Worm (Caenorhabditis elegans) whole organism, mixed stage, embryonic: ENCODE results near the gene his-24.

Experiments used
- M03D4.4 ChIP-seq: sonication (generic microtip); optimal IDR thresholded peaks from 2 replicates; lab custom pipeline; 2017; ENCODE audit warnings: mild to moderate bottlenecking, missing genetic modification characterization, missing compliant biosample characterization
- bed-3 ChIP-seq: fragments of 200-800 bp; sonication (Bioruptor generic); optimal IDR thresholded peaks from 3 replicates; lab custom pipeline; 2018; ENCODE audit warnings: mild to moderate bottlenecking, missing genetic modification characterization, moderate library complexity, missing compliant biosample characterization
- blmp-1 ChIP-seq: fragments of 150-350 bp; optimal IDR thresholded peaks from 2 replicates; lab custom pipeline; 2014; ENCODE audit warnings: missing biosample characterization, missing genetic modification characterization
- ceh-39 ChIP-seq: fragments of 150-350 bp; optimal IDR thresholded peaks from 2 replicates; lab custom pipeline; 2014; ENCODE audit warnings: missing biosample characterization, missing genetic modification characterization
- ceh-43 ChIP-seq: fragments of 200-800 bp; sonication (Bioruptor generic); optimal IDR thresholded peaks from 2 replicates; lab custom pipeline; 2018; ENCODE audit warnings: mild to moderate bottlenecking, missing genetic modification characterization, moderate library complexity, missing compliant biosample characterization
- ceh-83 ChIP-seq: fragments of 200-800 bp; sonication (Bioruptor generic); optimal IDR thresholded peaks from 2 replicates; lab custom pipeline; 2018; ENCODE audit warnings: mild to moderate bottlenecking, missing genetic modification characterization, missing compliant biosample characterization
- ces-1 ChIP-seq: fragments of 150-350 bp; optimal IDR thresholded peaks from 2 replicates; lab custom pipeline; 2014; ENCODE audit warnings: missing biosample characterization, missing genetic modification reagents, missing genetic modification characterization
- cnd-1 ChIP-seq: fragments of 200-800 bp; sonication (Bioruptor generic); optimal IDR thresholded peaks from 2 replicates; lab custom pipeline; 2018; ENCODE audit warnings: mild to moderate bottlenecking, missing genetic modification characterization, missing compliant biosample characterization
- drap-1 ChIP-seq: fragments of 200-800 bp; sonication (Bioruptor generic); optimal IDR thresholded peaks from 3 replicates; lab custom pipeline; 2018; ENCODE audit warnings: mild to moderate bottlenecking, missing genetic modification characterization, missing compliant biosample characterization
- elt-1 ChIP-seq: sonication (generic microtip); optimal IDR thresholded peaks from 2 replicates; lab custom pipeline; 2017; ENCODE audit warnings: missing genetic modification characterization, mild to moderate bottlenecking, missing compliant biosample characterization, antibody characterized with exemption, moderate library complexity, borderline replicate concordance; ENCODE audit not compliant: insufficient read depth
- elt-3 ChIP-seq: fragments of 150-350 bp; optimal IDR thresholded peaks from 2 replicates; lab custom pipeline; 2014; ENCODE audit warnings: missing biosample characterization, missing genetic modification characterization
- flh-1 ChIP-seq: fragments of 200-800 bp; sonication (Bioruptor generic); optimal IDR thresholded peaks from 2 replicates; lab custom pipeline; 2018; ENCODE audit warnings: mild to moderate bottlenecking, missing genetic modification characterization, moderate library complexity, missing compliant biosample characterization
- ham-2 ChIP-seq: fragments of 200-800 bp; sonication (Bioruptor generic); optimal IDR thresholded peaks from 2 replicates; lab custom pipeline; 2018; ENCODE audit warnings: mild to moderate bottlenecking, missing genetic modification characterization, missing compliant biosample characterization
- hlh-1 ChIP-seq: fragments of 150-350 bp; optimal IDR thresholded peaks from 2 replicates; lab custom pipeline; 2014; ENCODE audit warnings: missing biosample characterization, missing genetic modification reagents, missing genetic modification characterization
- lin-13 ChIP-seq: fragments of 150-350 bp; optimal IDR thresholded peaks from 2 replicates; lab custom pipeline; 2014; ENCODE audit warnings: missing biosample characterization, missing genetic modification characterization
- lin-32 ChIP-seq: fragments of 200-800 bp; sonication (Bioruptor generic); optimal IDR thresholded peaks from 2 replicates; lab custom pipeline; 2018; ENCODE audit warnings: mild to moderate bottlenecking, missing genetic modification characterization, missing compliant biosample characterization
- lsy-2 ChIP-seq: fragments of 150-350 bp; optimal IDR thresholded peaks from 2 replicates; lab custom pipeline; 2014; ENCODE audit warnings: missing biosample characterization, missing genetic modification characterization
- mab-5 ChIP-seq: fragments of 150-350 bp; optimal IDR thresholded peaks from 2 replicates; lab custom pipeline; 2014; ENCODE audit warnings: missing biosample characterization, missing genetic modification characterization
- mep-1 ChIP-seq: fragments of 150-350 bp; optimal IDR thresholded peaks from 2 replicates; lab custom pipeline; 2017; ENCODE audit warnings: missing biosample characterization, missing genetic modification reagents, missing genetic modification characterization, inconsistent platforms
- mls-2 ChIP-seq: sonication (generic microtip); optimal IDR thresholded peaks from 2 replicates; lab custom pipeline; 2016; ENCODE audit warnings: mild to moderate bottlenecking, missing genetic modification characterization, moderate library complexity, missing compliant biosample characterization
- nhr-12 ChIP-seq: fragments of 150-350 bp; optimal IDR thresholded peaks from 2 replicates; lab custom pipeline; 2014; ENCODE audit warnings: missing biosample characterization, missing genetic modification characterization
- nhr-2 ChIP-seq: fragments of 150-350 bp; optimal IDR thresholded peaks from 2 replicates; lab custom pipeline; 2014; ENCODE audit warnings: missing biosample characterization, missing genetic modification characterization
- nhr-237 ChIP-seq: fragments of 150-350 bp; optimal IDR thresholded peaks from 2 replicates; lab custom pipeline; 2014; ENCODE audit warnings: missing biosample characterization, missing genetic modification characterization
- nhr-28 ChIP-seq: fragments of 150-350 bp; optimal IDR thresholded peaks from 2 replicates; lab custom pipeline; 2014; ENCODE audit warnings: missing biosample characterization, missing genetic modification characterization
- nhr-76 ChIP-seq: sonication (generic microtip); optimal IDR thresholded peaks from 2 replicates; lab custom pipeline; 2017; ENCODE audit warnings: missing biosample characterization, missing genetic modification characterization
- pha-4 ChIP-seq: fragments of 150-350 bp; optimal IDR thresholded peaks from 2 replicates; lab custom pipeline; 2018; ENCODE audit warnings: missing biosample characterization, missing genetic modification reagents, missing genetic modification characterization
- sem-2 ChIP-seq: fragments of 200-800 bp; sonication (Bioruptor generic); optimal IDR thresholded peaks from 2 replicates; lab custom pipeline; 2018; ENCODE audit warnings: mild to moderate bottlenecking, missing genetic modification characterization, missing compliant biosample characterization
- snpc-4 ChIP-seq: fragments of 150-350 bp; optimal IDR thresholded peaks from 2 replicates; lab custom pipeline; 2014; ENCODE audit warnings: missing biosample characterization, missing genetic modification characterization
- sptf-1 ChIP-seq: sonication (generic microtip); optimal IDR thresholded peaks from 2 replicates; lab custom pipeline; 2017; ENCODE audit warnings: mild to moderate bottlenecking, missing genetic modification characterization, moderate library complexity, missing compliant biosample characterization
- tbx-8 ChIP-seq: fragments of 200-800 bp; sonication (Bioruptor generic); optimal IDR thresholded peaks from 2 replicates; lab custom pipeline; 2018; ENCODE audit warnings: mild to moderate bottlenecking, missing genetic modification characterization, moderate library complexity, missing compliant biosample characterization
- unc-120 ChIP-seq: sonication (generic microtip); optimal IDR thresholded peaks from 2 replicates; lab custom pipeline; 2017; ENCODE audit warnings: missing genetic modification characterization, missing compliant biosample characterization; ENCODE audit not compliant: poor library complexity, severe bottlenecking
- unc-39 ChIP-seq: fragments of 150-350 bp; optimal IDR thresholded peaks from 2 replicates; lab custom pipeline; 2014; ENCODE audit warnings: missing biosample characterization, missing genetic modification characterization
- unc-62 ChIP-seq: fragments of 150-350 bp; optimal IDR thresholded peaks from 2 replicates; lab custom pipeline; 2014; ENCODE audit warnings: missing biosample characterization, missing genetic modification reagents, missing genetic modification characterization
- zip-8 ChIP-seq: fragments of 150-350 bp; optimal IDR thresholded peaks from 2 replicates; lab custom pipeline; 2014; ENCODE audit warnings: missing biosample characterization, missing genetic modification characterization
- ztf-11 ChIP-seq: fragments of 150-350 bp; optimal IDR thresholded peaks from 2 replicates; lab custom pipeline; 2014; ENCODE audit warnings: missing biosample characterization, missing genetic modification characterization

Gene his-24

ce11 chrX:14489945-14490344, at the start of gene his-24:
Gene his-24, plus strand, starts transcription at chrX:14490094.
- TF ChIP-seq ceh-39 (tag; lab: Kevin White, UChicago) (peak; percentile 61), M03D4.4 (tag; lab: Kevin White, UChicago) (peak; percentile 36), lin-32 (peak; percentile 5), ceh-43 (GFP tag; lab: Kevin White, UChicago) (no peak), unc-39 (tag; lab: Kevin White, UChicago) (no peak), nhr-12 (tag; lab: Kevin White, UChicago) (no peak), hlh-1 (peak; percentile 35), snpc-4 (tag; lab: Kevin White, UChicago) (no peak), lin-13 (tag; lab: Kevin White, UChicago) (peak; percentile 75), mls-2 (peak; percentile 47), ces-1 (peak; percentile 37), lsy-2 (tag; lab: Kevin White, UChicago) (peak; percentile 44), unc-120 (tag; lab: Kevin White, UChicago) (peak; percentile 26), bed-3 (GFP tag; lab: Kevin White, UChicago) (no peak), mab-5 (tag; lab: Kevin White, UChicago) (no peak), unc-62 (GFP tag; lab: Kevin White, UChicago) (peak; percentile 29), blmp-1 (tag; lab: Kevin White, UChicago) (no peak), ham-2 (GFP tag; lab: Kevin White, UChicago) (no peak), ztf-11 (tag; lab: Kevin White, UChicago) (peak; percentile 64), nhr-76 (tag; lab: Kevin White, UChicago) (no peak), nhr-237 (tag; lab: Kevin White, UChicago) (no peak), cnd-1 (tag; lab: Kevin White, UChicago) (peak; percentile 59), nhr-2 (tag; lab: Kevin White, UChicago) (no peak), mep-1 (peak; percentile 87), flh-1 (GFP tag; lab: Kevin White, UChicago) (no peak), nhr-28 (tag; lab: Kevin White, UChicago) (no peak), zip-8 (tag; lab: Kevin White, UChicago) (peak; percentile 6), drap-1 (GFP tag; lab: Kevin White, UChicago) (peak; percentile 25), elt-3 (tag; lab: Kevin White, UChicago) (no peak), tbx-8 (no peak), sem-2 (no peak), sptf-1 (tag; lab: Kevin White, UChicago) (peak; percentile 38), elt-1 (tag; lab: Kevin White, UChicago) (no peak), pha-4 (tag; lab: Kevin White, UChicago) (peak; percentile 66), ceh-83 (GFP tag; lab: Kevin White, UChicago) (peak; percentile 51)

ce11 chrX:14442321-14442720, 47.6 kb upstream of the his-24 start, which contains the start of gene F23D12.3:
Gene F23D12.3, plus strand, starts transcription at chrX:14442621.
- TF ChIP-seq unc-39 (tag; lab: Kevin White, UChicago) (no peak), mep-1 (no peak), flh-1 (GFP tag; lab: Kevin White, UChicago) (no peak), cnd-1 (tag; lab: Kevin White, UChicago) (no peak), blmp-1 (tag; lab: Kevin White, UChicago) (no peak), ham-2 (GFP tag; lab: Kevin White, UChicago) (no peak), ceh-39 (tag; lab: Kevin White, UChicago) (no peak)

ce11 chrX:14444701-14445100, 45.2 kb upstream of the his-24 start, which contains the start of gene F23D12.4:
Gene F23D12.4, plus strand, starts transcription at chrX:14445001.
- TF ChIP-seq pha-4 (tag; lab: Kevin White, UChicago) (no peak), tbx-8 (no peak), ceh-39 (tag; lab: Kevin White, UChicago) (no peak), nhr-76 (tag; lab: Kevin White, UChicago) (no peak)

- TF ChIP-seq lsy-2 (tag; lab: Kevin White, UChicago) (no peak), elt-3 (tag; lab: Kevin White, UChicago) (no peak), hlh-1 (peak; percentile 33), ceh-83 (GFP tag; lab: Kevin White, UChicago) (no peak), ceh-39 (tag; lab: Kevin White, UChicago) (no peak), unc-62 (GFP tag; lab: Kevin White, UChicago) (no peak), nhr-237 (tag; lab: Kevin White, UChicago) (no peak), nhr-12 (tag; lab: Kevin White, UChicago) (no peak), mep-1 (no peak), M03D4.4 (tag; lab: Kevin White, UChicago) (no peak), nhr-76 (tag; lab: Kevin White, UChicago) (no peak), nhr-2 (tag; lab: Kevin White, UChicago) (peak; percentile 54), unc-120 (tag; lab: Kevin White, UChicago) (no peak), lin-13 (tag; lab: Kevin White, UChicago) (no peak), mab-5 (tag; lab: Kevin White, UChicago) (no peak), zip-8 (tag; lab: Kevin White, UChicago) (peak; percentile 88), ces-1 (no peak), blmp-1 (tag; lab: Kevin White, UChicago) (no peak), ztf-11 (tag; lab: Kevin White, UChicago) (no peak), lin-32 (no peak), elt-1 (tag; lab: Kevin White, UChicago) (no peak), sem-2 (no peak), snpc-4 (tag; lab: Kevin White, UChicago) (no peak), cnd-1 (tag; lab: Kevin White, UChicago) (peak; percentile 52), ceh-43 (GFP tag; lab: Kevin White, UChicago) (no peak), unc-39 (tag; lab: Kevin White, UChicago) (no peak)
These were observed 42.4 kb upstream of the his-24 start for ce11 chrX:14447498-14447897.
